Fruit fly (Drosophila melanogaster) whole organism, adult: Measurements from ENCODE around the gene CG15597.

Experiments used
- CG11617 ChIP-seq: fragments of 200-800 bp; sonication (Bioruptor generic); optimal IDR thresholded peaks from 2 replicates; lab custom pipeline; 2017; ENCODE audit warnings: mild to moderate bottlenecking, missing biosample characterization, missing genetic modification reagents, missing genetic modification characterization
- CG12768 ChIP-seq: fragments of 200-800 bp; sonication (Bioruptor generic); optimal IDR thresholded peaks from 2 replicates; lab custom pipeline; 2017; ENCODE audit warnings: missing biosample characterization, missing genetic modification characterization, mild to moderate bottlenecking, moderate library complexity, missing genetic modification reagents
- CG14711 ChIP-seq: fragments of 200-800 bp; sonication (Bioruptor generic); optimal IDR thresholded peaks from 2 replicates; lab custom pipeline; 2018; ENCODE audit warnings: missing biosample characterization, mild to moderate bottlenecking, missing genetic modification characterization, moderate library complexity
- CG1620 ChIP-seq: fragments of 200-800 bp; sonication (Bioruptor generic); optimal IDR thresholded peaks from 2 replicates; lab custom pipeline; 2016; ENCODE audit warnings: missing biosample characterization, missing genetic modification characterization
- CG33017 ChIP-seq: fragments of 200-800 bp; sonication (Bioruptor generic); optimal IDR thresholded peaks from 2 replicates; lab custom pipeline; 2018; ENCODE audit warnings: missing biosample characterization, mild to moderate bottlenecking, missing genetic modification characterization, moderate library complexity
- CG5204 ChIP-seq: fragments of 200-800 bp; sonication (Bioruptor generic); optimal IDR thresholded peaks from 2 replicates; lab custom pipeline; 2016; ENCODE audit warnings: missing biosample characterization, missing genetic modification characterization
- CG7045 ChIP-seq: fragments of 200-800 bp; sonication (Bioruptor generic); optimal IDR thresholded peaks from 2 replicates; lab custom pipeline; 2017; ENCODE audit warnings: missing biosample characterization, mild to moderate bottlenecking, missing genetic modification characterization
- CG7101 ChIP-seq: fragments of 200-800 bp; sonication (Bioruptor generic); optimal IDR thresholded peaks from 2 replicates; lab custom pipeline; 2018; ENCODE audit warnings: missing biosample characterization, mild to moderate bottlenecking, missing genetic modification characterization, moderate library complexity
- Clk ChIP-seq: fragments of 200-800 bp; sonication (Bioruptor generic); optimal IDR thresholded peaks from 2 replicates; lab custom pipeline; 2017; ENCODE audit warnings: missing biosample characterization, missing genetic modification characterization
- Crg-1 ChIP-seq: fragments of 200-800 bp; sonication (Bioruptor generic); optimal IDR thresholded peaks from 2 replicates; lab custom pipeline; 2016; ENCODE audit warnings: missing biosample characterization, missing genetic modification characterization
- Hr96 ChIP-seq: fragments of 200-800 bp; sonication (Bioruptor generic); optimal IDR thresholded peaks from 2 replicates; lab custom pipeline; 2016; ENCODE audit warnings: missing biosample characterization, missing genetic modification characterization
- Mnt ChIP-seq: fragments of 200-800 bp; sonication (Bioruptor generic); optimal IDR thresholded peaks from 2 replicates; lab custom pipeline; 2016; ENCODE audit warnings: missing biosample characterization, mild to moderate bottlenecking, missing genetic modification characterization
- bab1 ChIP-seq: fragments of 200-800 bp; sonication (Bioruptor generic); optimal IDR thresholded peaks from 3 replicates; lab custom pipeline; 2019; ENCODE audit warnings: missing biosample characterization, mild to moderate bottlenecking, missing genetic modification characterization, moderate library complexity
- cic ChIP-seq: fragments of 200-800 bp; sonication (Bioruptor generic); optimal IDR thresholded peaks from 2 replicates; lab custom pipeline; 2017; ENCODE audit warnings: missing biosample characterization, mild to moderate bottlenecking, missing genetic modification characterization, moderate library complexity
- cnc ChIP-seq, 2 experiments: fragments of >200 bp; optimal IDR thresholded peaks; 2 replicates each; lab custom pipeline; 2017
- kay ChIP-seq: fragments of 200-800 bp; sonication (Bioruptor generic); peaks from one replicate; lab custom pipeline; 2016; ENCODE audit warnings: missing biosample characterization, missing genetic modification characterization, borderline replicate concordance
- ovo ChIP-seq: fragments of 200-800 bp; sonication (Bioruptor generic); optimal IDR thresholded peaks from 2 replicates; lab custom pipeline; 2016; ENCODE audit warnings: missing biosample characterization, missing genetic modification characterization
- pad ChIP-seq: fragments of 200-800 bp; sonication (Bioruptor generic); optimal IDR thresholded peaks from 3 replicates; lab custom pipeline; 2017; ENCODE audit warnings: missing biosample characterization, missing genetic modification characterization, mild to moderate bottlenecking, moderate library complexity, missing genetic modification reagents
- tj ChIP-seq: fragments of 200-800 bp; sonication (Bioruptor generic); optimal IDR thresholded peaks from 3 replicates; lab custom pipeline; 2017; ENCODE audit warnings: missing biosample characterization, mild to moderate bottlenecking, missing genetic modification characterization, moderate library complexity
- toe ChIP-seq: fragments of 200-800 bp; sonication (Bioruptor generic); optimal IDR thresholded peaks from 2 replicates; lab custom pipeline; 2016; ENCODE audit warnings: missing biosample characterization, missing genetic modification characterization

CG15597 gene

dm6 chr3R:6304947-6305346, 19.9 kb upstream of the CG15597 start, which contains the start of gene Osi16:
TSS of gene Osi16 (plus strand) at chr3R:6305247.
- TF ChIP-seq Hr96 (GFP tag; lab: Kevin White, UChicago), result no peak
- TF ChIP-seq CG1620, result no peak
- TF ChIP-seq Clk (GFP tag; lab: Kevin White, UChicago), result no peak
- TF ChIP-seq CG5204 (GFP tag; lab: Kevin White, UChicago), result no peak
- TF ChIP-seq CG7045 (GFP tag; lab: Kevin White, UChicago), result no peak
- no peak for TF ChIP-seq CG14711 (tag; lab: Kevin White, UChicago)
- TF ChIP-seq cic, result no peak
- TF ChIP-seq CG7101 (tag; lab: Kevin White, UChicago), result no peak
- no peak for TF ChIP-seq cnc (optimal IDR thresholded peaks at IDR 0.05; lab: Kevin White, UChicago)
- TF ChIP-seq CG33017 (tag; lab: Kevin White, UChicago), result no peak
- TF ChIP-seq CG12768 (GFP tag; lab: Kevin White, UChicago), result no peak
- TF ChIP-seq CG11617, result no peak
- no peak for TF ChIP-seq kay (GFP tag; lab: Kevin White, UChicago)
- no peak for TF ChIP-seq Crg-1
- no peak for TF ChIP-seq ovo (GFP tag; lab: Kevin White, UChicago)
- TF ChIP-seq Mnt (GFP tag; lab: Kevin White, UChicago), result no peak
- TF ChIP-seq tj (GFP tag; lab: Kevin White, UChicago), result no peak
- no peak for TF ChIP-seq toe (GFP tag; lab: Kevin White, UChicago)

- TF ChIP-seq toe (GFP tag; lab: Kevin White, UChicago) (no peak), bab1 (GFP tag; lab: Kevin White, UChicago) (no peak), CG5204 (GFP tag; lab: Kevin White, UChicago) (no peak), CG1620 (no peak), Clk (GFP tag; lab: Kevin White, UChicago) (no peak), pad (no peak), ovo (GFP tag; lab: Kevin White, UChicago) (no peak), CG11617 (no peak), CG12768 (GFP tag; lab: Kevin White, UChicago) (no peak), cic (no peak), CG7101 (tag; lab: Kevin White, UChicago) (no peak), Mnt (GFP tag; lab: Kevin White, UChicago) (no peak), CG14711 (tag; lab: Kevin White, UChicago) (no peak), kay (GFP tag; lab: Kevin White, UChicago) (no peak), tj (GFP tag; lab: Kevin White, UChicago) (no peak), cnc (optimal IDR thresholded peaks at IDR 0.05; lab: Kevin White, UChicago) (no peak), CG33017 (tag; lab: Kevin White, UChicago) (no peak), Hr96 (GFP tag; lab: Kevin White, UChicago) (no peak), Crg-1 (no peak), CG7045 (GFP tag; lab: Kevin White, UChicago) (no peak)
Measured at dm6 chr3R:6303738-6304137, 18.7 kb upstream of the CG15597 start, which contains the start of gene CG46396. TSS of gene CG46396 (plus strand) at chr3R:6304038.

dm6 chr3R:6301257-6301839, 16.3 kb upstream of the CG15597 start, which contains the start of gene Osi15:
TSS of gene Osi15 (plus strand) at chr3R:6301804.
- TF ChIP-seq Clk (GFP tag; lab: Kevin White, UChicago) (no peak), Crg-1 (no peak), toe (GFP tag; lab: Kevin White, UChicago) (no peak), CG1620 (no peak), bab1 (GFP tag; lab: Kevin White, UChicago) (no peak), CG14711 (tag; lab: Kevin White, UChicago) (no peak), ovo (GFP tag; lab: Kevin White, UChicago) (no peak), CG7101 (tag; lab: Kevin White, UChicago) (no peak), cnc (optimal IDR thresholded peaks at IDR 0.05; lab: Kevin White, UChicago) (no peak), kay (GFP tag; lab: Kevin White, UChicago) (no peak), CG5204 (GFP tag; lab: Kevin White, UChicago) (no peak), CG12768 (GFP tag; lab: Kevin White, UChicago) (no peak), pad (no peak), tj (GFP tag; lab: Kevin White, UChicago) (no peak), cic (no peak), Hr96 (GFP tag; lab: Kevin White, UChicago) (no peak), Mnt (GFP tag; lab: Kevin White, UChicago) (no peak), CG33017 (tag; lab: Kevin White, UChicago) (no peak), CG11617 (no peak)

- TF ChIP-seq toe (GFP tag; lab: Kevin White, UChicago) (no peak), cic (no peak), bab1 (GFP tag; lab: Kevin White, UChicago) (no peak), CG12768 (GFP tag; lab: Kevin White, UChicago) (no peak), Mnt (GFP tag; lab: Kevin White, UChicago) (no peak), CG5204 (GFP tag; lab: Kevin White, UChicago) (no peak), CG7045 (GFP tag; lab: Kevin White, UChicago) (no peak), CG14711 (tag; lab: Kevin White, UChicago) (no peak), Clk (GFP tag; lab: Kevin White, UChicago) (no peak), kay (GFP tag; lab: Kevin White, UChicago) (no peak), tj (GFP tag; lab: Kevin White, UChicago) (no peak), CG7101 (tag; lab: Kevin White, UChicago) (no peak), cnc (optimal IDR thresholded peaks at IDR 0.05; lab: Kevin White, UChicago) (no peak), Crg-1 (no peak), CG33017 (tag; lab: Kevin White, UChicago) (no peak), CG1620 (no peak), ovo (GFP tag; lab: Kevin White, UChicago) (no peak), CG11617 (no peak), pad (no peak)
Measured at dm6 chr3R:6298828-6299227, 13.8 kb upstream of the CG15597 start, which contains the start of gene Osi14. TSS of gene Osi14 (plus strand) at chr3R:6299128.

- TF ChIP-seq Mnt (GFP tag; lab: Kevin White, UChicago), result no peak
- no peak for TF ChIP-seq CG11617
- no peak for TF ChIP-seq Crg-1
- no peak for TF ChIP-seq CG7101 (tag; lab: Kevin White, UChicago)
- no peak for TF ChIP-seq cnc (optimal IDR thresholded peaks at IDR 0.05; lab: Kevin White, UChicago)
- TF ChIP-seq tj (GFP tag; lab: Kevin White, UChicago), result no peak
- no peak for TF ChIP-seq pad
Measured at dm6 chr3R:6297164-6297563, 12.2 kb upstream of the CG15597 start.
